Fruit fly (Drosophila melanogaster): Measurements from ENCODE around the gene dikar.
A peak's percentile ranks its signal among the peaks of the same experiment; 100 is the strongest.

Gene dikar

dm6 chr3L:6693191-6693590, 49.8 kb downstream of the dikar start (continued):
- TF ChIP-seq fd59A (GFP tag; optimal IDR thresholded peaks at IDR 0.05) (no peak), CG3032 (tag; optimal IDR thresholded peaks at IDR 0.05) (no peak), dsx (GFP tag; optimal IDR thresholded peaks at IDR 0.05; ENCODE audit: poor library complexity, severe bottlenecking) (no peak), Blimp-1 (GFP tag; optimal IDR thresholded peaks at IDR 0.05) (no peak), CG11294 (GFP tag; IDR thresholded peaks at IDR 0.05) (no peak), CG1621 (tag; optimal IDR thresholded peaks at IDR 0.05) (no peak), CG6276 (GFP tag; optimal IDR thresholded peaks at IDR 0.05) (no peak), CG31627 (GFP tag; optimal IDR thresholded peaks at IDR 0.05) (no peak), CG7368 (GFP tag; optimal IDR thresholded peaks at IDR 0.05) (no peak), CG16779 (tag; optimal IDR thresholded peaks at IDR 0.05) (no peak), Eip78C (GFP tag) (peak; percentile 26), fd85E (GFP tag; optimal IDR thresholded peaks at IDR 0.05) (no peak), CG10631 (GFP tag; optimal IDR thresholded peaks at IDR 0.05) (peak; percentile 25)

DNA sequence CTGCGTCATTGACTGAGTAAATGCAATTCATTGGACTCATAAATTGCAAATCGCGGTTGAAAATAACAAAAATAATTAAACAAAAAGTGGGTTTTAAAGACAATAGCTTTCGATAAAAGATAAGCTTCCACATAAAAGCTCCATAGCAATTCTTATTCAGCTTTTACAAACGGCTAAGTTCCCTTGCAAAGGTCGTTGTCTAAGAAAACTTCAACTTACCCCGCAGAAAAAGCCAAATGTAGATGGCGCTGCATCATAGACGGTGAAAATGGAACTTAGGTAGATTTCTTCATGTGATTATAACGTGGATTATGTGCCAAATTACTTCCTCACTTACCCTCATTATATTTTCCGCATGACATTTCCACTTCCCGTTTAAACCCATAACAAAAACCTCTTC, 54.0 kb downstream of the dikar start:
- no peak for TF ChIP-seq Hr4 (GFP tag; optimal IDR thresholded peaks at IDR 0.05)
- TF ChIP-seq Smox (GFP tag; optimal IDR thresholded peaks at IDR 0.05), result no peak
- TF ChIP-seq Ets21C (GFP tag; optimal IDR thresholded peaks at IDR 0.05), result no peak
- no peak for TF ChIP-seq CG31627 (GFP tag; optimal IDR thresholded peaks at IDR 0.05)
- TF ChIP-seq CG10669 (GFP tag; optimal IDR thresholded peaks at IDR 0.05), result no peak
- no peak for TF ChIP-seq Hr38 (GFP tag; optimal IDR thresholded peaks at IDR 0.05)
- TF ChIP-seq salr (GFP tag; optimal IDR thresholded peaks at IDR 0.05), result no peak
- no peak for TF ChIP-seq svp (GFP tag)
- TF ChIP-seq Blimp-1 (GFP tag; optimal IDR thresholded peaks at IDR 0.05), result no peak
- no peak for TF ChIP-seq ss (GFP tag; optimal IDR thresholded peaks at IDR 0.05)
- no peak for TF ChIP-seq fd85E (GFP tag; optimal IDR thresholded peaks at IDR 0.05)
- no peak for TF ChIP-seq Eip78C (GFP tag)
- no peak for TF ChIP-seq vri (GFP tag; optimal IDR thresholded peaks at IDR 0.05)
- TF ChIP-seq spab (GFP tag; optimal IDR thresholded peaks at IDR 0.05), result no peak
